Worm (Caenorhabditis elegans) whole organism, early embryonic: ENCODE results near the gene srab-25.

Experiments used
- B0310.2 ChIP-seq: sonication (generic microtip); optimal IDR thresholded peaks from 2 replicates; lab custom pipeline; 2016; ENCODE audit warnings: mild to moderate bottlenecking, missing genetic modification characterization, missing compliant biosample characterization
- F13C5.2 ChIP-seq: sonication (generic microtip); optimal IDR thresholded peaks from 2 replicates; lab custom pipeline; 2017; ENCODE audit warnings: mild to moderate bottlenecking, missing genetic modification characterization, inconsistent platforms, missing compliant biosample characterization
- aly-1 ChIP-seq: sonication (generic microtip); optimal IDR thresholded peaks from 2 replicates; lab custom pipeline; 2016; ENCODE audit warnings: missing genetic modification characterization, missing compliant biosample characterization
- ama-1 ChIP-seq: fragments of 150-350 bp; optimal IDR thresholded peaks from 2 replicates; lab custom pipeline; 2014
- ceh-13 ChIP-seq: fragments of 200-800 bp; sonication (Bioruptor generic); optimal IDR thresholded peaks from 2 replicates; lab custom pipeline; 2018; ENCODE audit warnings: mild to moderate bottlenecking, missing genetic modification characterization, missing compliant biosample characterization
- ceh-36 ChIP-seq: sonication (generic microtip); optimal IDR thresholded peaks from 2 replicates; lab custom pipeline; 2016; ENCODE audit warnings: missing genetic modification characterization, inconsistent platforms, missing compliant biosample characterization
- ets-7 ChIP-seq: sonication (generic microtip); optimal IDR thresholded peaks from 2 replicates; lab custom pipeline; 2016; ENCODE audit warnings: missing genotype, missing genetic modification characterization, missing compliant biosample characterization
- flt-1 ChIP-seq: fragments of 200-800 bp; sonication (Bioruptor generic); IDR thresholded peaks from 2 replicates; pipeline ENCODE4 v1.3.6; 2022; ENCODE audit warnings: missing genetic modification characterization, missing compliant biosample characterization
- hmbx-1 ChIP-seq: sonication (generic microtip); optimal IDR thresholded peaks from 2 replicates; lab custom pipeline; 2016; ENCODE audit warnings: mild to moderate bottlenecking, missing genetic modification characterization, missing compliant biosample characterization
- hmg-4 ChIP-seq: fragments of 200-800 bp; sonication (Bioruptor generic); optimal IDR thresholded peaks from 2 replicates; lab custom pipeline; 2018; ENCODE audit warnings: mild to moderate bottlenecking, missing genetic modification characterization, missing compliant biosample characterization
- hnd-1 ChIP-seq: sonication (generic microtip); optimal IDR thresholded peaks from 2 replicates; lab custom pipeline; 2016; ENCODE audit warnings: missing genetic modification characterization, missing compliant biosample characterization
- pes-1 ChIP-seq: fragments of 200-800 bp; sonication (Bioruptor generic); IDR thresholded peaks from 2 replicates; pipeline ENCODE4 v1.3.6; 2022; ENCODE audit warnings: missing genetic modification reagents, missing genetic modification characterization, missing compliant biosample characterization
- scrt-1 ChIP-seq: fragments of 200-800 bp; sonication (Bioruptor generic); IDR thresholded peaks from 2 replicates; pipeline ENCODE4 v1.3.6; 2022; ENCODE audit warnings: missing genetic modification characterization, missing compliant biosample characterization
- sea-1 ChIP-seq: fragments of 200-800 bp; sonication (Bioruptor generic); conservative IDR thresholded peaks from 2 replicates; pipeline ENCODE4 v1.3.6; 2022; ENCODE audit warnings: missing genetic modification characterization, missing compliant biosample characterization
- tbx-11 ChIP-seq: fragments of 200-800 bp; sonication (Bioruptor generic); IDR thresholded peaks from 2 replicates; pipeline ENCODE4 v1.3.6; 2022; ENCODE audit warnings: missing genetic modification characterization, missing compliant biosample characterization
- tbx-37 ChIP-seq: fragments of 200-800 bp; sonication (Bioruptor generic); conservative IDR thresholded peaks from 2 replicates; pipeline ENCODE4 v1.3.6; 2022; ENCODE audit warnings: missing genetic modification reagents, missing genetic modification characterization, missing compliant biosample characterization
- tra-4 ChIP-seq: sonication (generic microtip); optimal IDR thresholded peaks from 2 replicates; lab custom pipeline; 2017; ENCODE audit warnings: missing genetic modification characterization, missing compliant biosample characterization

Gene srab-25

ce11 chrV:1718232-1718631, 22.7 kb downstream of the srab-25 start:
- TF ChIP-seq hmg-4 (GFP tag; lab: Kevin White, UChicago) (no peak), F13C5.2 (tag; lab: Kevin White, UChicago) (no peak), ceh-13 (GFP tag; lab: Kevin White, UChicago) (no peak), tbx-11 (GFP tag; lab: Robert Waterston, UW) (no peak), tbx-37 (GFP tag; lab: Robert Waterston, UW) (no peak)

ce11 chrV:1716892-1717291, 24.1 kb downstream of the srab-25 start, which contains the start of gene srw-103:
Gene srw-103 (plus strand): TSS chrV:1717192.
- no peak for TF ChIP-seq B0310.2
- no peak for TF ChIP-seq flt-1 (GFP tag; lab: Robert Waterston, UW)
- TF ChIP-seq hmg-4 (GFP tag; lab: Kevin White, UChicago), result no peak
- TF ChIP-seq F13C5.2 (tag; lab: Kevin White, UChicago), result no peak
- TF ChIP-seq tbx-37 (GFP tag; lab: Robert Waterston, UW), result no peak
- no peak for TF ChIP-seq ama-1 (lab: Kevin White, UChicago)
- TF ChIP-seq ets-7 (tag; lab: Kevin White, UChicago), result no peak
- TF ChIP-seq tbx-11 (GFP tag; lab: Robert Waterston, UW), result no peak
- TF ChIP-seq scrt-1 (GFP tag; lab: Robert Waterston, UW), result no peak
- no peak for TF ChIP-seq hnd-1 (tag; lab: Kevin White, UChicago)
- TF ChIP-seq pes-1, result no peak
- TF ChIP-seq ceh-36, result no peak

- peak; percentile 68 for TF ChIP-seq scrt-1 (GFP tag; lab: Robert Waterston, UW)
- peak; percentile 71; the same call in 1 of the 2 replicates for TF ChIP-seq tbx-11 (GFP tag; lab: Robert Waterston, UW)
- peak; percentile 88 for TF ChIP-seq sea-1
Measured at ce11 chrV:1713761-1714160, 27.2 kb downstream of the srab-25 start.

ce11 chrV:1710909-1711308, 30.1 kb downstream of the srab-25 start, which contains the start of gene srw-100:
Gene srw-100 (plus strand): TSS chrV:1711209.
- TF ChIP-seq pes-1, result no peak
- no peak for TF ChIP-seq hnd-1 (tag; lab: Kevin White, UChicago)
- TF ChIP-seq hmg-4 (GFP tag; lab: Kevin White, UChicago), result no peak
- TF ChIP-seq sea-1, result no peak
- TF ChIP-seq tra-4, result no peak
- TF ChIP-seq tbx-37 (GFP tag; lab: Robert Waterston, UW), result no peak
- no peak for TF ChIP-seq hmbx-1
- no peak for TF ChIP-seq F13C5.2 (tag; lab: Kevin White, UChicago)
- no peak for TF ChIP-seq ceh-13 (GFP tag; lab: Kevin White, UChicago)
- no peak for TF ChIP-seq ceh-36

ce11 chrV:1708441-1708840, 32.5 kb downstream of the srab-25 start, which contains the start of gene srw-99:
Gene srw-99 (plus strand): TSS chrV:1708741.
- TF ChIP-seq scrt-1 (GFP tag; lab: Robert Waterston, UW), result no peak
- TF ChIP-seq aly-1 (tag; lab: Kevin White, UChicago), result no peak
- TF ChIP-seq ceh-36, result no peak
- no peak for TF ChIP-seq F13C5.2 (tag; lab: Kevin White, UChicago)
- no peak for TF ChIP-seq ama-1 (lab: Kevin White, UChicago)
- no peak for TF ChIP-seq tbx-11 (GFP tag; lab: Robert Waterston, UW)
- TF ChIP-seq flt-1 (GFP tag; lab: Robert Waterston, UW), result no peak
- no peak for TF ChIP-seq sea-1

ce11 chrV:1701584-1702101, 39.3 kb downstream of the srab-25 start, which contains the start of gene srw-90:
Gene srw-90 (plus strand): TSS chrV:1702051.
- TF ChIP-seq aly-1 (tag; lab: Kevin White, UChicago) (no peak), ceh-36 (no peak), scrt-1 (GFP tag; lab: Robert Waterston, UW) (no peak), hmbx-1 (no peak), flt-1 (GFP tag; lab: Robert Waterston, UW) (no peak), pes-1 (no peak)

- TF ChIP-seq hmg-4 (GFP tag; lab: Kevin White, UChicago), result no peak
- TF ChIP-seq pes-1, result no peak
- TF ChIP-seq F13C5.2 (tag; lab: Kevin White, UChicago), result no peak
- no peak for TF ChIP-seq sea-1
- TF ChIP-seq ets-7 (tag; lab: Kevin White, UChicago), result no peak
- no peak for TF ChIP-seq tbx-11 (GFP tag; lab: Robert Waterston, UW)
- no peak for TF ChIP-seq flt-1 (GFP tag; lab: Robert Waterston, UW)
- no peak for TF ChIP-seq hnd-1 (tag; lab: Kevin White, UChicago)
- TF ChIP-seq tbx-37 (GFP tag; lab: Robert Waterston, UW), result no peak
- TF ChIP-seq ama-1 (lab: Kevin White, UChicago), result no peak
- TF ChIP-seq scrt-1 (GFP tag; lab: Robert Waterston, UW), result no peak
- TF ChIP-seq ceh-36, result no peak
- TF ChIP-seq aly-1 (tag; lab: Kevin White, UChicago), result no peak
- TF ChIP-seq tra-4, result no peak
- no peak for TF ChIP-seq B0310.2
Measured at ce11 chrV:1699228-1699795, 41.7 kb downstream of the srab-25 start.

- TF ChIP-seq F13C5.2 (tag; lab: Kevin White, UChicago), result no peak
- 0 out of 2 replicates have a peak, but pooled peaks have one; percentile 24 for TF ChIP-seq scrt-1 (GFP tag; lab: Robert Waterston, UW)
Measured at ce11 chrV:1698400-1698799, 42.6 kb downstream of the srab-25 start.
